Worm (Caenorhabditis elegans): ENCODE data around the gene Y1A5A.1.

The Y1A5A.1 gene

DNA sequence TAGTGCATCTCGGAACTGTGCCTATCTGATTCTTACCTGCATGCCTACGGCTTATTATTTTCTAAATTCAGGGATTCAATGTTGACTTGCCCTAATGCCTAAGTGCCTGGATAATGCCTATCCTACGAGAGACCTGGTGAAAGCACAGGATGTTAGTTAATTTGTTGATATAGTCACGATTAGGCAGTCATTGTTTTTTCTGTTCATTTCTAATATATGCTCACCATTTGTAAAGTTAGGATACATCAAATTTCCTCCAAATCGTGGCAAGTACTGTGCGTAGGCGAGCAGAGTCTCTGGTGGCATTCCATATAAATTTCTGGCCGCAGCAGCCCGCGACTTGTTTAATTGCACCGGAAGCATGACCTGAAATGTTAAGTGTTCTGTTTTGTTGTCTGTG lies 20.3 kb downstream of the Y1A5A.1 start:
- TF ChIP-seq ceh-18 (tag; optimal IDR thresholded peaks at IDR 0.05) (no peak), mec-3 (tag; optimal IDR thresholded peaks at IDR 0.05; ENCODE audit: borderline replicate concordance) (no peak), sdc-2 (tag; optimal IDR thresholded peaks at IDR 0.05) (no peak), unc-3 (GFP tag; conservative IDR thresholded peaks at IDR 0.05) (no peak), unc-3 (tag; optimal IDR thresholded peaks at IDR 0.05) (no peak), tbx-7 (tag; optimal IDR thresholded peaks at IDR 0.05) (no peak), hlh-30 (tag; optimal IDR thresholded peaks at IDR 0.05; ENCODE audit: insufficient read depth) (no peak), ceh-34 (tag; optimal IDR thresholded peaks at IDR 0.05) (no peak), fkh-10 (GFP tag; optimal IDR thresholded peaks at IDR 0.05) (no peak), ceh-45 (GFP tag; IDR thresholded peaks at IDR 0.05) (no peak), hlh-8 (tag; optimal IDR thresholded peaks at IDR 0.05) (no peak), pros-1 (tag; optimal IDR thresholded peaks at IDR 0.05) (no peak), ceh-31 (tag; optimal IDR thresholded peaks at IDR 0.05) (no peak), gmeb-2 (tag; optimal IDR thresholded peaks at IDR 0.05) (no peak), dve-1 (tag; optimal IDR thresholded peaks at IDR 0.05) (no peak)

DNA sequence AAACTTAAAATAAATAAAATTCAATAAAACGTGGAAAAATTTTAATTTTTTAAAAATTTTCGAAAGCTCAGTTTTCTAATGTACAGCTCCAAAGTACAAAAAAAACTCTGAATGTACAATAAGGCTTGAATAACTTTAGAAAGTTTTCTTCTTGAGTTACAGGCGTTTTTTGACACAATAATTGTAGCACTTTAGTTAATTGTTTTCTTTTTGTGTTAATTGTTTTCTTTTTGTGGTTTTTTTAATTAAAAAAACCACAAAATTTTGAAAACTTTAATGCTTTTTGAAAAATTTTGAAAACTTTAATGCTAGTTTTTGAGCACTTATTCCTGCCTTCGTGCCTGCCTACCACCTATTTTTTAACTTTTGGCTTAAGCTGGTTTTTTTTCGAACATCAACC lies 22.2 kb downstream of the Y1A5A.1 start, which contains the start of gene R10E9.2:
Gene R10E9.2, minus strand, starts transcription at position 101 of the 400 bp plus-strand sequence.
- TF ChIP-seq lin-11 (tag; optimal IDR thresholded peaks at IDR 0.05) (no peak), pax-1 (tag; optimal IDR thresholded peaks at IDR 0.05) (no peak), zip-5 (tag; optimal IDR thresholded peaks at IDR 0.05) (no peak), ceh-24 (tag; optimal IDR thresholded peaks at IDR 0.05) (no peak)

DNA sequence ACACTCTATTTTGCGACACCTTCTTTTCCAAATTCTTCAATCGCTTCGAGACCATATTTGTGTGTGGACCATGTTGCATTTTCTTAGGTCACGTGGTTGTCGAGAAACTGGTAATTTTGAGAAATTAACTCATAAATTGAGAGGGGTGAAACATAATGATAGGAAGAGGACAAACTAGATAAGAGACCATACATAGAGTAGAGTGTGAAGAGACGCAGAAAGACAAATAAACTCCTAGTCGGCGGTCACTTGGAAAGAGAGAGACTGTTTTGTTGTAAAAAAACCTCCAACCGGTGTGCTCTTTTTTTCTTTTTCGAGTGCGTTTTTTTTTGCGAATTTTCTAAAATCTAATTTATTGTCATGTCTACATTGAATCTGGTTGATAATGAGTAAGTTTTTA lies 26.5 kb downstream of the Y1A5A.1 start, which contains the start of gene R10E9.3:
Gene R10E9.3, plus strand, starts transcription at position 235 of the 400 bp plus-strand sequence.
- TF ChIP-seq elt-2 (tag; optimal IDR thresholded peaks at IDR 0.05) = peak; percentile 34
- no peak for TF ChIP-seq unc-86 (tag; optimal IDR thresholded peaks at IDR 0.05)
- TF ChIP-seq hlh-30 (tag; optimal IDR thresholded peaks at IDR 0.05; ENCODE audit: insufficient read depth) = peak; percentile 31

DNA sequence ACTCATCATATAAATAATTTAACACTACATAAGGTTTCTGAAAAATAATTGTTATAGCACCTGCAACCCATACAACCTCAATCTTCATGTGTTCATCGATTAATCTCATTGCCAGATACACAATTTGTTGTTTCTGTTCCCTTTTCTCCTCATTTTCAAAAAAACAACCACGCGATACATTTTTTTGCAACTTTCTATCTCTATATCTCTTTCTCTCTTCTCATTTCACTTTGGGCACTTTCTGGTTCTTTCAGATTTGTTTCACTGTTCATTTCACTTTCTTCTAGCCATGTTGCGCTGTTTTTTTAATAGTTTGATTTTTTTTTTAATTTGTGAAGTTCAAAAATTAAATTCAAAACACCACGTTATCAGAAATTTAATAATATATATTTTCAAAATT lies 27.3 kb downstream of the Y1A5A.1 start:
- TF ChIP-seq ceh-6 (GFP tag; optimal IDR thresholded peaks at IDR 0.05) (no peak), unc-86 (tag; optimal IDR thresholded peaks at IDR 0.05) (no peak), pha-4 (tag; optimal IDR thresholded peaks at IDR 0.05) (no peak), unc-3 (GFP tag; conservative IDR thresholded peaks at IDR 0.05) (no peak), unc-3 (tag; optimal IDR thresholded peaks at IDR 0.05) (no peak), sox-2 (GFP tag; IDR thresholded peaks at IDR 0.05) (no peak), ceh-45 (GFP tag; IDR thresholded peaks at IDR 0.05) (no peak), ceh-31 (tag; optimal IDR thresholded peaks at IDR 0.05) (no peak), zip-5 (tag; optimal IDR thresholded peaks at IDR 0.05) (no peak)

DNA sequence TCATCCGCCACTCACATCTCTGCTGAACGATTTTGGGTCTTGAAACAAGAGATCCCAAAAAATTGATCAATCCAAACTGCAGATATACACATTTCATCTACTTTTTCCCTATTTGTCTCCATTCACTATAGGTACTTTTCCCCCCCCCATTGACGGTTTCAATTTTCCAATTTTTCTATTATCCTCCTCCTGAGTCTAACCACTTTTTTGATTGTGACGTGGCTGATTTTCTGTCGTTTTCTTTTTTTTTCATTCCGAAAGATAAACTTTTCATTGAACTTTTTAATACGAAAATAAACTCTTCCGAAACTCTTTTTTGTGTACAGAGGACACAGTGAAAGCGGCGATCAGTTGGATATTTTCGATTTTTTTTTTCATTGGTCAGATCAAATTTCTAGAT lies 28.6 kb downstream of the Y1A5A.1 start:
- no peak for TF ChIP-seq fax-1 (tag; optimal IDR thresholded peaks at IDR 0.05)
- TF ChIP-seq pag-3 (tag; optimal IDR thresholded peaks at IDR 0.05; ENCODE audit: borderline replicate concordance) = no peak
- no peak for TF ChIP-seq ceh-34 (tag; optimal IDR thresholded peaks at IDR 0.05)
- TF ChIP-seq hlh-30 (tag; optimal IDR thresholded peaks at IDR 0.05; ENCODE audit: insufficient read depth) = no peak
- TF ChIP-seq ceh-19 (GFP tag; optimal IDR thresholded peaks at IDR 0.05) = no peak
- TF ChIP-seq unc-86 (tag; optimal IDR thresholded peaks at IDR 0.05) = no peak
- no peak for TF ChIP-seq ceh-30 (tag; optimal IDR thresholded peaks at IDR 0.05)
- TF ChIP-seq K09A11.1 (tag; optimal IDR thresholded peaks at IDR 0.05; ENCODE audit: insufficient read depth) = no peak
- no peak for TF ChIP-seq ceh-2 (tag; optimal IDR thresholded peaks at IDR 0.05)
- TF ChIP-seq ttx-3 (tag; optimal IDR thresholded peaks at IDR 0.05) = no peak
- TF ChIP-seq tbx-7 (tag; optimal IDR thresholded peaks at IDR 0.05) = no peak
- no peak for TF ChIP-seq hlh-8 (tag; optimal IDR thresholded peaks at IDR 0.05)
- TF ChIP-seq ama-1 (optimal IDR thresholded peaks at IDR 0.05) = no peak
- no peak for TF ChIP-seq fkh-10 (GFP tag; optimal IDR thresholded peaks at IDR 0.05)
- TF ChIP-seq lim-6 (tag; optimal IDR thresholded peaks at IDR 0.05) = no peak
- TF ChIP-seq pat-9 (tag; optimal IDR thresholded peaks at IDR 0.05) = no peak
- no peak for TF ChIP-seq unc-55 (GFP tag; optimal IDR thresholded peaks at IDR 0.05)
- no peak for TF ChIP-seq unc-3 (GFP tag; conservative IDR thresholded peaks at IDR 0.05)
- TF ChIP-seq unc-3 (tag; optimal IDR thresholded peaks at IDR 0.05) = no peak
- TF ChIP-seq K02D7.2 (tag; optimal IDR thresholded peaks at IDR 0.05) = no peak
- TF ChIP-seq ceh-24 (tag; optimal IDR thresholded peaks at IDR 0.05) = no peak
